Worm (Caenorhabditis elegans): ENCODE data around the gene C26B9.7.

- no peak for TF ChIP-seq fos-1 (tag; optimal IDR thresholded peaks at IDR 0.05)
- no peak for TF ChIP-seq nhr-77 (tag; optimal IDR thresholded peaks at IDR 0.05)
- TF ChIP-seq pha-4 (tag; optimal IDR thresholded peaks at IDR 0.05): peak; percentile 34
- no peak for TF ChIP-seq nhr-237 (tag; optimal IDR thresholded peaks at IDR 0.05)
- no peak for TF ChIP-seq ceh-82 (tag; optimal IDR thresholded peaks at IDR 0.05)
- no peak for TF ChIP-seq nhr-23 (tag; optimal IDR thresholded peaks at IDR 0.05)
- no peak for TF ChIP-seq unc-62 (GFP tag; optimal IDR thresholded peaks at IDR 0.05)
- TF ChIP-seq R02D3.7 (tag; optimal IDR thresholded peaks at IDR 0.05): no peak
- no peak for TF ChIP-seq pqm-1 (tag; optimal IDR thresholded peaks at IDR 0.05)
- TF ChIP-seq snpc-4 (tag; optimal IDR thresholded peaks at IDR 0.05): no peak
Observed at ce11 chrX:5364222-5364621, 22.1 kb downstream of the C26B9.7 start, which contains the start of gene chtl-1.

Measured in whole organism, L3 larva.